Fruit fly (Drosophila melanogaster): Measurements from ENCODE around the gene CG34273.

DNA sequence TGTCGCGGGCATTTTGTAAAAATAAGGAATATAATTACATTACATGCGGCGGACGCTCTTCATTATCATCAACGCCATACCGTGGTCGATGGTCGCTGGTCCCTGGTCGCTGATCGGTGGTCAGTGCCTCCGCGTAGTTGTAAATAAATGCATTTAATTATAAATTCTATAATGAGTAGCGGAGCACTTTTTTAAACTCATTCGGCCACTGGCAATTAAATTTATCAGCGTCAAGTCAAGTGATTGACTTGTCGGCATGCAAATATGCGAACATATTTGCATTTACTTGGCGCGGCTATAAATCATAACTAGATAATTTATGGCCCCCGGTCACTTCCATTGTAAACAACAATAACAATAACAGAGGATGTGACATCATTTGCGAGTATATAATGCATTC is 45.4 kb upstream of the CG34273 start:
- no peak for TF ChIP-seq CG5953 (GFP tag; IDR thresholded peaks at IDR 0.05)
- no peak for TF ChIP-seq CG31224 (GFP tag; IDR thresholded peaks at IDR 0.05)
